Worm (Caenorhabditis elegans): Measurements from ENCODE around the gene F25F2.1.

The F25F2.1 gene

ce11 chrIII:4493008-4493777 lies 15.5 kb upstream of the F25F2.1 start (continued):
- TF ChIP-seq dmd-6 (GFP tag; IDR thresholded peaks at IDR 0.05) (peak; percentile 68), mdt-29 (GFP tag; IDR thresholded peaks at IDR 0.05) (no peak), F37D6.2 (tag; optimal IDR thresholded peaks at IDR 0.05) (no peak)

DNA sequence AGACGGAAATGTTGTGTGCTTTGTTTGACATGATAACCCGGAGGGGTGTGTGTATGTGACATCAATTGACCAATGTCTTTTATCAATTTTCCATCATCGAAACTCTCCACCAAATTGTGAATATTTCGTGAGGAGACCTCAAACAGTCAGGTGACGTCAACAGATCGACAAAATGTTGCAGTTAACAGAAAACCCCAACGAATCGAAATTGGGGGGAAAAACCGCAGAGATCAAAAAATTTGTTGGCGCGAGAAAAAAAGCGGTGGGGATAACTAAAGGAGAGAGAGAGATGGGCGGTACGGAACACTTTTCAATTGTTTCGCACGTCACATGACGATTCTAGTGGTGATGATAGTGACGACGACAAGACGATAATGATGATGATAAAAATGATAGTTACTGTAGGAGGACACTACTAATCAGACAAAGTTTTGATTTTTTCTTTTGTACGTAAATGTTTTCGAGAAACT lies 14.1 kb upstream of the F25F2.1 start:
- peak; percentile 88 for TF ChIP-seq dve-1 (tag; optimal IDR thresholded peaks at IDR 0.05; ENCODE audit: insufficient read depth)
- peak; percentile 77 for TF ChIP-seq nhr-48 (tag; optimal IDR thresholded peaks at IDR 0.05)
- TF ChIP-seq dmd-6 (GFP tag; IDR thresholded peaks at IDR 0.05) = peak; percentile 82
- TF ChIP-seq ZK546.5 (tag; optimal IDR thresholded peaks at IDR 0.05) = no peak
- TF ChIP-seq cey-2 (tag; optimal IDR thresholded peaks at IDR 0.05; ENCODE audit: borderline replicate concordance, insufficient read depth) = peak; percentile 78
- TF ChIP-seq T20F7.1 (GFP tag; optimal IDR thresholded peaks at IDR 0.05) = peak; percentile 1
- TF ChIP-seq rbr-2 (tag; optimal IDR thresholded peaks at IDR 0.05) = peak; percentile 16
- TF ChIP-seq tra-1 (GFP tag; IDR thresholded peaks at IDR 0.05) = peak; percentile 47; the same call in 1 of the 2 replicates
- peak; percentile 92 for TF ChIP-seq aha-1 (tag)
- peak; percentile 3 to 78 for TF ChIP-seq mdl-1 (tag; optimal IDR thresholded peaks at IDR 0.05)
- TF ChIP-seq nhr-28 (tag; optimal IDR thresholded peaks at IDR 0.05) = peak; percentile 79
- no peak for TF ChIP-seq daf-16 (GFP tag; optimal IDR thresholded peaks at IDR 0.05)
- TF ChIP-seq daf-16 (tag; optimal IDR thresholded peaks at IDR 0.05) = peak; percentile 67
- no peak for TF ChIP-seq mdt-29 (GFP tag; IDR thresholded peaks at IDR 0.05)
- TF ChIP-seq dpl-1 (GFP tag; optimal IDR thresholded peaks at IDR 0.05) = peak; percentile 37
- TF ChIP-seq pqm-1 (tag; optimal IDR thresholded peaks at IDR 0.05) = peak; percentile 58
- TF ChIP-seq unc-130 (GFP tag; optimal IDR thresholded peaks at IDR 0.05) = no peak
- no peak for TF ChIP-seq nhr-237 (tag; optimal IDR thresholded peaks at IDR 0.05)
- TF ChIP-seq mxl-3 (GFP tag; optimal IDR thresholded peaks at IDR 0.05) = peak; percentile 77
- TF ChIP-seq zip-2 (tag; optimal IDR thresholded peaks at IDR 0.05) = peak; percentile 22
- TF ChIP-seq nhr-102 (tag; optimal IDR thresholded peaks at IDR 0.05) = peak; percentile 37
- peak in 1 of 2 experiments; percentile 73 for TF ChIP-seq lsy-2 (tag; optimal IDR thresholded peaks at IDR 0.05)
- TF ChIP-seq nhr-77 (tag; optimal IDR thresholded peaks at IDR 0.05) = peak; percentile 59
- 0 out of 2 replicates have a peak, but pooled peaks have one; percentile 39 for TF ChIP-seq Y105C5A.15 (GFP tag; IDR thresholded peaks at IDR 0.05)
- TF ChIP-seq mep-1 (tag; optimal IDR thresholded peaks at IDR 0.05) = peak; percentile 67
- no peak for TF ChIP-seq pha-4 (GFP tag; IDR thresholded peaks at IDR 0.05)
- no peak for TF ChIP-seq pha-4 (tag; optimal IDR thresholded peaks at IDR 0.05)
- peak; percentile 90 for TF ChIP-seq hlh-11 (tag; optimal IDR thresholded peaks at IDR 0.05)
- TF ChIP-seq hlh-30 (tag; optimal IDR thresholded peaks at IDR 0.05; ENCODE audit: insufficient read depth) = peak; percentile 87
- TF ChIP-seq unc-62 (GFP tag; optimal IDR thresholded peaks at IDR 0.05 in 1 of 2) = no peak
- TF ChIP-seq unc-62 (tag; optimal IDR thresholded peaks at IDR 0.05) = no peak

- TF ChIP-seq ceh-62 (tag; optimal IDR thresholded peaks at IDR 0.05) (no peak), ceh-32 (tag; optimal IDR thresholded peaks at IDR 0.05; ENCODE audit: poor library complexity) (no peak), lir-3 (tag; optimal IDR thresholded peaks at IDR 0.05) (no peak), F37D6.2 (tag; optimal IDR thresholded peaks at IDR 0.05) (no peak), cey-2 (tag; optimal IDR thresholded peaks at IDR 0.05; ENCODE audit: borderline replicate concordance, insufficient read depth) (no peak), unc-62 (GFP tag; optimal IDR thresholded peaks at IDR 0.05 in 1 of 2) (no peak), unc-62 (tag; optimal IDR thresholded peaks at IDR 0.05) (no peak), nhr-77 (tag; optimal IDR thresholded peaks at IDR 0.05) (no peak), ceh-28 (tag; optimal IDR thresholded peaks at IDR 0.05) (no peak)
Measured at ce11 chrIII:4495250-4495649, 13.4 kb upstream of the F25F2.1 start.
